Fruit fly (Drosophila melanogaster): ENCODE data around the gene Gr28b.

dm6 chr2L:7497265-7497664 lies 35.2 kb upstream of the Gr28b start, which contains the start of gene Obp28a:
- no peak for TF ChIP-seq Xbp1 (GFP tag; optimal IDR thresholded peaks at IDR 0.05)
- TF ChIP-seq CG7987 (GFP tag; optimal IDR thresholded peaks at IDR 0.05): no peak
- TF ChIP-seq Abd-B (GFP tag; optimal IDR thresholded peaks at IDR 0.05): no peak
- TF ChIP-seq Fer3 (tag; optimal IDR thresholded peaks at IDR 0.05): no peak
- no peak for TF ChIP-seq CG10565 (GFP tag; optimal IDR thresholded peaks at IDR 0.05)
- TF ChIP-seq Gsc (GFP tag; IDR thresholded peaks at IDR 0.05): no peak
- TF ChIP-seq C15 (GFP tag; IDR thresholded peaks at IDR 0.05): no peak
- no peak for TF ChIP-seq CG3281 (GFP tag; optimal IDR thresholded peaks at IDR 0.05)
- TF ChIP-seq CG1792 (GFP tag; optimal IDR thresholded peaks at IDR 0.05): no peak
- no peak for TF ChIP-seq dimm (GFP tag; IDR thresholded peaks at IDR 0.05)
